Fruit fly (Drosophila melanogaster): ENCODE results near the gene RpS2.
A peak's percentile ranks its signal among the peaks of the same experiment; 100 is the strongest.

RpS2 gene

DNA sequence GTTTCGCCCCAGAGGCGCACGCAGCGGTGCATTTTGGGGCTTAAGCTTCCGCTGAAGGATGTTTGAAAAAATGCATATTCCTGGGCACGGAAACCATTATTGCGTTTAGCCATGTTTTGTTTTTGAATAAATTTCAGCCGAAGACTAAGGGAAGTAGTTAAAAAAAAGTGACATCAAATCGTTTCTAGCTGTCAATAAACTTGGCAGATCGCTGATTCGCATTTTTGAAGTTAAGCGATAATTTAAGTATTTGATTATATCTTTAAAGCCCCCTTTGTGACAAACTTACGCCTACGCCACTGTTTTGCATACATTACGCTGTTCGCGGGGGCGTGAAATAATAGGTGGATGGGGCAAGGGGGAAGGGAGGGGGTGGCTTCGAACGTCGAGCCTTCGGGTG lies 33.0 kb downstream of the RpS2 start (continued):
- TF ChIP-seq Lpt (GFP tag; optimal IDR thresholded peaks at IDR 0.05) (no peak), Hr39 (GFP tag; optimal IDR thresholded peaks at IDR 0.05) (peak; percentile 26), Blimp-1 (GFP tag; optimal IDR thresholded peaks at IDR 0.05) (no peak), Eip93F (GFP tag; optimal IDR thresholded peaks at IDR 0.05) (no peak), Sox14 (GFP tag; optimal IDR thresholded peaks at IDR 0.05) (peak; percentile 6), Smox (GFP tag; optimal IDR thresholded peaks at IDR 0.05) (peak; percentile 29), fd59A (GFP tag; optimal IDR thresholded peaks at IDR 0.05) (peak; percentile 22), ss (GFP tag; optimal IDR thresholded peaks at IDR 0.05) (peak in 1 of 2 experiments; percentile 47), acj6 (GFP tag; optimal IDR thresholded peaks at IDR 0.05) (peak; percentile 26), CG6808 (GFP tag; optimal IDR thresholded peaks at IDR 0.05) (peak; percentile 26), dsx (GFP tag; optimal IDR thresholded peaks at IDR 0.05; ENCODE audit: poor library complexity, severe bottlenecking) (peak; percentile 2), Eip78C (GFP tag) (peak; percentile 77), Sox102F (GFP tag; optimal IDR thresholded peaks at IDR 0.05) (peak; percentile 4)

DNA sequence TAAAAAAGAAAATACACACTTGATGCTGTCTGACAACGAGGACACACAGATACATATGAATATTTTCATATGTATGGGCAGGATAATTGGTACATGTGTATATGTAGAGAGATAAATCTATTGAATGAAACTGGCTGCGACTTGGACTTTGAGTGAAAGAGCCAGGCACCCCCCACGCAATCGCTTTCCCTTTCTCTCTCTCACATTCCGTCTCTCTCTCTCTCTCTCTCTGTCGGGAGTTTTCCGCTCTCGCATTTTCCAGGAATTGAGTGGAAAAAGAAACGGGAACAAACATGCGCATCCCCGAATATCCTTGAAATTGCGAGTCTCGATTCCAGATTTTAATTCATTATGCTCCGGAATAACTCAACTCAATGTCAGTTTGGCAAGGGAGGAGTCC lies 33.9 kb downstream of the RpS2 start:
- TF ChIP-seq fd59A (GFP tag; optimal IDR thresholded peaks at IDR 0.05) (no peak), vri (GFP tag; optimal IDR thresholded peaks at IDR 0.05) (no peak), CG9139 (GFP tag; optimal IDR thresholded peaks at IDR 0.05) (no peak), esn (GFP tag; optimal IDR thresholded peaks at IDR 0.05) (no peak), CG6276 (GFP tag; optimal IDR thresholded peaks at IDR 0.05) (no peak)

DNA sequence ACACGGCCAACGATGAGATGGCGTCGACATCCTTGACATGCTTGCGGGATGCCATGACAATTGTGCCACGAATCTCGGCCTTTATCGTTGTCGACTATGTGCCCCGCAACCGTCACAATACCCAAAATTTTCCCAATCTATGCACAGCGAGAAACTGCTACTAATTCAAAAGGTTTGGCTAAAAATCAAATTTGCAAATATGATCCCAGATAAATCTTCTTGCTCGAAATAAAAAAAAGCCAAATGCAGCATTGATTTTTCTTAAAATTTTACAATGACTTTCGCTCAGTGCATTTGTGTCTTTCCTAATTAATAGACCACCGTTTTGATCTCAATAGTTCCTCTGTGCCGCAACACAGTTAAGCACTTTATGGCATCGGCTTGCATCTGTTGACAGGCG lies 34.4 kb downstream of the RpS2 start:
- peak; percentile 8 for TF ChIP-seq Eip78C (GFP tag)
- TF ChIP-seq CG34406 (GFP tag; optimal IDR thresholded peaks at IDR 0.05) = no peak

DNA sequence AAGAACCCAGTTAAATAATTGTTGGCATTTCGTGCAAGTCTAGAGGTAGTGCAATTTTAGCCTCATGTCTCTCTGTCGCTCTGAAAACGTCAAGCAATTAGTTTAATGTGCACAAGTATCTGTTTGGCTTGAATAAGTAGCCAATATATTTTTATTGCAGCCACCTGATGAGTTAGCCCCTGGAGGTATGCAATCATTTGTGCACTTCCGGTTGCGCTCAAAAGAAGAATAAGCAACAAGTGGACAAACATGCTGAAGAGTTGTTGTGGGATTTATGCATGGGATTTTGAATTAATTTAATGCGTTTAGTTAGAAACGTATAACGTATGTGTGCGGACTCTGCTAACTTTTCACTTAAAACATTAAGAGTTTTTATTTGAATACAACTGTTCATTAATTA lies 46.6 kb downstream of the RpS2 start:
- TF ChIP-seq CG3919 (GFP tag; optimal IDR thresholded peaks at IDR 0.05) = no peak
- no peak for TF ChIP-seq cyc (GFP tag; optimal IDR thresholded peaks at IDR 0.05)
- TF ChIP-seq CG1621 (tag; optimal IDR thresholded peaks at IDR 0.05) = no peak
- no peak for TF ChIP-seq achi (GFP tag; optimal IDR thresholded peaks at IDR 0.05)
- no peak for TF ChIP-seq Hr4 (GFP tag; optimal IDR thresholded peaks at IDR 0.05)
- TF ChIP-seq net (GFP tag; optimal IDR thresholded peaks at IDR 0.05) = no peak
- no peak for TF ChIP-seq Blimp-1 (GFP tag; optimal IDR thresholded peaks at IDR 0.05)
- TF ChIP-seq eg (GFP tag; IDR thresholded peaks at IDR 0.05) = no peak
- no peak for TF ChIP-seq lz (GFP tag; optimal IDR thresholded peaks at IDR 0.05)
- no peak for TF ChIP-seq pdm3 (GFP tag; optimal IDR thresholded peaks at IDR 0.05)
- no peak for TF ChIP-seq Hr39 (GFP tag; optimal IDR thresholded peaks at IDR 0.05)
- no peak for TF ChIP-seq CG32006 (GFP tag; optimal IDR thresholded peaks at IDR 0.05)
- no peak for TF ChIP-seq ss (GFP tag; optimal IDR thresholded peaks at IDR 0.05)
- no peak for TF ChIP-seq CG34406 (GFP tag; optimal IDR thresholded peaks at IDR 0.05)

Data from whole organism, prepupa.